Fruit fly (Drosophila melanogaster) whole organism, pupa: ENCODE measurements around the gene spn-A.

ENCODE experiments used
- CG10348 ChIP-seq: fragments of 200-800 bp; sonication (Bioruptor generic); IDR thresholded peaks from 2 replicates; pipeline ENCODE4 v1.3.6; 2022; ENCODE audit warnings: missing biosample characterization, missing genetic modification characterization
- CG12605 ChIP-seq: fragments of 200-800 bp; sonication (Bioruptor generic); IDR thresholded peaks from 2 replicates; pipeline ENCODE4 v1.3.6; 2022; ENCODE audit warnings: missing biosample characterization, missing genetic modification characterization
- CG13204 ChIP-seq: fragments of 200-800 bp; sonication (Bioruptor generic); optimal IDR thresholded peaks from 2 replicates; lab custom pipeline; 2018; ENCODE audit warnings: missing biosample characterization, mild to moderate bottlenecking, missing genetic modification characterization, moderate library complexity
- CG14655 ChIP-seq: fragments of 200-800 bp; sonication (Bioruptor generic); optimal IDR thresholded peaks from 3 replicates; lab custom pipeline; 2017; ENCODE audit warnings: mild to moderate bottlenecking, missing biosample characterization, missing genetic modification reagents, missing genetic modification characterization
- CG15710 ChIP-seq: fragments of 200-800 bp; sonication (Bioruptor generic); optimal IDR thresholded peaks from 2 replicates; lab custom pipeline; 2018; ENCODE audit warnings: missing biosample characterization, mild to moderate bottlenecking, missing genetic modification characterization, moderate library complexity
- CG17806 ChIP-seq: fragments of 200-800 bp; sonication (Bioruptor generic); optimal IDR thresholded peaks from 2 replicates; lab custom pipeline; 2018; ENCODE audit warnings: missing biosample characterization, mild to moderate bottlenecking, missing genetic modification characterization, moderate library complexity
- CG32121 ChIP-seq: fragments of 200-800 bp; sonication (Bioruptor generic); IDR thresholded peaks from 2 replicates; pipeline ENCODE4 v1.3.6; 2022; ENCODE audit warnings: missing biosample characterization, missing genetic modification characterization
- CG34367 ChIP-seq: fragments of 200-800 bp; sonication (Bioruptor generic); optimal IDR thresholded peaks from 2 replicates; lab custom pipeline; 2018; ENCODE audit warnings: missing biosample characterization, mild to moderate bottlenecking, missing genetic modification characterization
- CG4496 ChIP-seq: fragments of 200-800 bp; sonication (Bioruptor generic); IDR thresholded peaks from 3 replicates; pipeline ENCODE4 v1.3.6; 2022; ENCODE audit warnings: missing biosample characterization, missing genetic modification characterization
- CG8159 ChIP-seq: fragments of 200-800 bp; sonication (Bioruptor generic); optimal IDR thresholded peaks from 3 replicates; lab custom pipeline; 2018; ENCODE audit warnings: missing biosample characterization, mild to moderate bottlenecking, missing genetic modification characterization, moderate library complexity
- CG8301 ChIP-seq: fragments of 200-800 bp; sonication (Bioruptor generic); optimal IDR thresholded peaks from 2 replicates; lab custom pipeline; 2018; ENCODE audit warnings: missing biosample characterization, mild to moderate bottlenecking, missing genetic modification characterization
- CG9948 ChIP-seq: fragments of 200-800 bp; sonication (Bioruptor generic); optimal IDR thresholded peaks from 2 replicates; lab custom pipeline; 2018; ENCODE audit warnings: missing biosample characterization, mild to moderate bottlenecking, missing genetic modification characterization, moderate library complexity
- D1 ChIP-seq: fragments of 200-800 bp; sonication (Bioruptor generic); optimal IDR thresholded peaks from 2 replicates; lab custom pipeline; 2018; ENCODE audit warnings: missing biosample characterization, mild to moderate bottlenecking, missing genetic modification characterization, moderate library complexity
- EcR ChIP-seq: fragments of 200-800 bp; sonication (Bioruptor generic); optimal IDR thresholded peaks from 3 replicates; lab custom pipeline; 2019; ENCODE audit warnings: missing biosample characterization, missing genetic modification characterization, mild to moderate bottlenecking, moderate library complexity, missing genetic modification reagents
- Ets98B ChIP-seq: fragments of 200-800 bp; sonication (Bioruptor generic); IDR thresholded peaks from 2 replicates; pipeline ENCODE4 v1.3.6; 2022; ENCODE audit warnings: missing biosample characterization, missing genetic modification characterization
- Pif1A ChIP-seq: fragments of 200-800 bp; sonication (Bioruptor generic); optimal IDR thresholded peaks from 3 replicates; lab custom pipeline; 2016; ENCODE audit warnings: missing biosample characterization, missing genetic modification characterization
- Pif1B ChIP-seq: fragments of 200-800 bp; sonication (Bioruptor generic); optimal IDR thresholded peaks from 3 replicates; lab custom pipeline; 2016; ENCODE audit warnings: missing biosample characterization, missing genetic modification characterization
- Snoo ChIP-seq: fragments of 200-800 bp; sonication (Bioruptor generic); optimal IDR thresholded peaks from 3 replicates; lab custom pipeline; 2017; ENCODE audit warnings: missing biosample characterization, mild to moderate bottlenecking, missing genetic modification characterization, inconsistent platforms
- fd96Ca ChIP-seq: fragments of 200-800 bp; sonication (Bioruptor generic); IDR thresholded peaks from 3 replicates; pipeline ENCODE4 v1.3.6; 2022; ENCODE audit warnings: missing biosample characterization, missing genetic modification characterization
- gl ChIP-seq: fragments of 200-800 bp; sonication (Bioruptor generic); optimal IDR thresholded peaks from 2 replicates; lab custom pipeline; 2018; ENCODE audit warnings: missing biosample characterization, mild to moderate bottlenecking, missing genetic modification characterization
- rn ChIP-seq: fragments of 200-800 bp; sonication (Bioruptor generic); IDR thresholded peaks from 2 replicates; pipeline ENCODE4 v1.3.6; 2022; ENCODE audit warnings: missing biosample characterization, missing genetic modification characterization

The spn-A gene

dm6 chr3R:30043139-30043744 lies 12.6 kb downstream of the spn-A start, which contains the start of gene Sry-delta:
Gene Sry-delta (plus strand): TSS chr3R:30043341.
- TF ChIP-seq CG15710 (tag; lab: Kevin White, UChicago) (peak; percentile 48), Snoo (tag; lab: Kevin White, UChicago) (peak; percentile 65), CG8301 (no peak), fd96Ca (GFP tag; lab: Robert Waterston, UW) (peak; percentile 70; the same call in 2 of the 3 replicates), CG12605 (GFP tag; lab: Robert Waterston, UW) (no peak), Ets98B (peak; percentile 75), CG14655 (GFP tag; lab: Kevin White, UChicago) (no peak), CG17806 (tag; lab: Kevin White, UChicago) (peak; percentile 23), CG4496 (GFP tag; lab: Robert Waterston, UW) (peak; percentile 43; the same call in 2 of the 3 replicates), rn (peak; percentile 42; the same call in 1 of the 2 replicates)

DNA sequence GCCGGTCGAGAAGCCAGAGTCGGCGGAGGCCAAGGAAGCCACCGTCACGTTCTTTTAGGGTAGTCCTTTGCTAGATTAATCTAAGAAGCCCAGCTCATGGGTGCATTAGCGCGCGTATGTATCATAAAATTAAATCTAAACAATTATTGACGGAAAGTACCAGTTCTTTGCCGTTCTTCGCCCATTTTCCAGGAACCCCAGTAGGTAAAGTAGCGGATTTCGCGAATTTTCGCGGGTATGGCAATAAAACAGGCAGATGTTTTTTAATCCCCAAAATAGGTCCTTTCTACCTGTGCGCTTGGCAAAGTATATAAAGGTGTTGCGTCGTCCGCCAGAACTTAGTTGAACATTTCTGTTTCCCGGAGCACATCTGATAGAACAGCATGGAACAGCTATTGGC lies 15.0 kb downstream of the spn-A start:
- TF ChIP-seq CG10348 (GFP tag; lab: Robert Waterston, UW) (no peak), CG14655 (GFP tag; lab: Kevin White, UChicago) (no peak), CG8159 (no peak), D1 (tag; lab: Kevin White, UChicago) (no peak), CG9948 (tag; lab: Kevin White, UChicago) (no peak), CG34367 (tag; lab: Kevin White, UChicago) (no peak), Pif1B (GFP tag; lab: Kevin White, UChicago) (no peak), Snoo (tag; lab: Kevin White, UChicago) (no peak), Ets98B (no peak), rn (no peak), Pif1A (GFP tag; lab: Kevin White, UChicago) (no peak), CG4496 (GFP tag; lab: Robert Waterston, UW) (no peak), CG13204 (GFP tag; lab: Kevin White, UChicago) (no peak), CG15710 (tag; lab: Kevin White, UChicago) (no peak), EcR (GFP tag; lab: Kevin White, UChicago) (no peak)

dm6 chr3R:30039494-30039893 lies 16.3 kb downstream of the spn-A start, which contains the start of the genes janA, Sry-alpha and Sry-beta:
Gene janA (minus strand): TSS chr3R:30039533.
Gene Sry-alpha (plus strand): TSS chr3R:30039719.
Gene Sry-beta (plus strand): TSS chr3R:30039719.
- TF ChIP-seq CG10348 (GFP tag; lab: Robert Waterston, UW), result no peak
- TF ChIP-seq Pif1B (GFP tag; lab: Kevin White, UChicago), result no peak
- TF ChIP-seq CG13204 (GFP tag; lab: Kevin White, UChicago), result no peak
- no peak for TF ChIP-seq CG8159
- no peak for TF ChIP-seq CG8301
- peak; percentile 2 for TF ChIP-seq CG15710 (tag; lab: Kevin White, UChicago)
- no peak for TF ChIP-seq fd96Ca (GFP tag; lab: Robert Waterston, UW)
- TF ChIP-seq, all 21 proteins: peak for 1

DNA sequence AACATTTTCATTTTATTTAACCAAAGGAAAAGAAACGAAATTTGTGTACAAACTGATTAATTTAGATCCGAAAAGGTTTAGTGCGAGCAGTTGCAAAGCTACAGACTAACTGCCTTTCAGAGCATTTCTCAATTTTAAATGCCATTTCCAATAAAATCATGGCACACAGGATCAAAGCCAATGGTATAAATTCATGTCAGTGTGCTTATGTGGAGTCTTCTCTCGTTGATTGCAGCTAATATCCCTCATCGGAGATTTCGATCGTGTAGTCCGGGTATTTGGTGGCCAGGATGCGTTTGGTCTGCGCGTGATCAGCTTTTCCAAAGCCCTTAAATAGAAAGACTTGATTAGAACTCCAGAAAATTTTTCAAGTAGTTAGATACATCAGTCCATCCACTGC lies 17.2 kb downstream of the spn-A start, which contains the start of gene janB:
Gene janB, minus strand, starts transcription at position 101 of the 400 bp plus-strand sequence.
- no peak for TF ChIP-seq CG8301
- no peak for TF ChIP-seq Pif1A (GFP tag; lab: Kevin White, UChicago)
- TF ChIP-seq Pif1B (GFP tag; lab: Kevin White, UChicago), result no peak
- no peak for TF ChIP-seq CG10348 (GFP tag; lab: Robert Waterston, UW)
- TF ChIP-seq CG4496 (GFP tag; lab: Robert Waterston, UW), result no peak
- no peak for TF ChIP-seq CG32121 (GFP tag; lab: Robert Waterston, UW)
- TF ChIP-seq CG14655 (GFP tag; lab: Kevin White, UChicago), result no peak
- TF ChIP-seq CG12605 (GFP tag; lab: Robert Waterston, UW), result no peak
- no peak for TF ChIP-seq CG13204 (GFP tag; lab: Kevin White, UChicago)
- no peak for TF ChIP-seq fd96Ca (GFP tag; lab: Robert Waterston, UW)
- TF ChIP-seq, all 21 proteins: peak for 0

DNA sequence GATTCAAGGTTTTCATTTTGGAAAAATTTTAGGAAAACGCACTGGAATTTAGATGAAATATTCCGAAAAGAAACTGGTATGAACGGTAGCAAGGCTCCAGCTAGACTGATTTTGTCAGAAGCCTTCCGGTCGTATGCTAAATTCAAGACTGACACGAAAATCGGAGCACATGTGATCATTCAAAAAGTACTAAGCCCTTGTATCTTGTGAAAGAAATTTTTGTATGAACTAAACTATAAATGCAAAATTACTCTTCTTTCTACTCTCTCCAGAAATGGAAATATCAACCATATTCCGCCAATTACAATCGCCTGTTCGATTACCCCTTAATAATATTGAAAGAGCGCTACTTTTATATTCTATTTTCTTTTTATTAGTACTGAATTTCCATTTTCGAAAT lies 18.2 kb downstream of the spn-A start, which contains the start of gene ocn:
Gene ocn, minus strand, starts transcription at position 101 of the 400 bp plus-strand sequence.
- TF ChIP-seq CG32121 (GFP tag; lab: Robert Waterston, UW), result no peak
- no peak for TF ChIP-seq CG8159
- TF ChIP-seq CG10348 (GFP tag; lab: Robert Waterston, UW), result no peak
- no peak for TF ChIP-seq Pif1A (GFP tag; lab: Kevin White, UChicago)

DNA sequence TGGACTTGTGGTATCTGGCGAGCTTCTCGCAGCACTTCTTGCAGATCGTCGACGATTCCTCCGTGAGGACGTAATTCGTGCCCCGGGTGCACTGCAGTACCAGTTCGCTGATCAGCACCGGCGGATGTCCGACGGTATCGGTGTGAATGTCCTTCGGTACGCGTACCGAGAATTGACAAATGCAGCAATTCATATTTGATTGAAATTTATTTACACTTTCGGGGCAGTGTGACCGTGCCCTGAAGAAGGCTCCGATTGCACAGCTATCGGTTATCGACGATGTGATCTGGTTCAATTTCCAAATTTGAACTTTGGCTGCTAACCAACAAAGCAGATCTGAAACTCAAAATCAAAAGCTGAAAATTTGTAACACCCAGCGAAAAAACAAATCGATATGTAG lies 19.2 kb downstream of the spn-A start, which contains the start of gene ZIPIC:
Gene ZIPIC, minus strand, starts transcription at position 262 of the 400 bp plus-strand sequence.
- no peak for TF ChIP-seq Snoo (tag; lab: Kevin White, UChicago)
- TF ChIP-seq CG17806 (tag; lab: Kevin White, UChicago), result no peak
- no peak for TF ChIP-seq CG8159
- no peak for TF ChIP-seq D1 (tag; lab: Kevin White, UChicago)
- TF ChIP-seq EcR (GFP tag; lab: Kevin White, UChicago), result no peak
- TF ChIP-seq gl, result no peak
- TF ChIP-seq Ets98B, result no peak
- no peak for TF ChIP-seq CG32121 (GFP tag; lab: Robert Waterston, UW)
- TF ChIP-seq Pif1A (GFP tag; lab: Kevin White, UChicago), result no peak
- no peak for TF ChIP-seq CG12605 (GFP tag; lab: Robert Waterston, UW)
